Worm (Caenorhabditis elegans): Measurements from ENCODE around the gene srg-33.

- TF ChIP-seq pha-4 (tag; optimal IDR thresholded peaks at IDR 0.05) (no peak), nhr-12 (tag; optimal IDR thresholded peaks at IDR 0.05) (no peak), nhr-237 (tag; optimal IDR thresholded peaks at IDR 0.05) (no peak), lin-13 (tag; optimal IDR thresholded peaks at IDR 0.05) (no peak), lin-32 (GFP tag; optimal IDR thresholded peaks at IDR 0.05) (no peak), ceh-39 (tag; optimal IDR thresholded peaks at IDR 0.05) (no peak), cnd-1 (tag; optimal IDR thresholded peaks at IDR 0.05) (no peak), nhr-76 (tag; optimal IDR thresholded peaks at IDR 0.05) (no peak), snpc-4 (tag; optimal IDR thresholded peaks at IDR 0.05) (no peak), unc-62 (GFP tag; optimal IDR thresholded peaks at IDR 0.05) (no peak)
These were observed 14.1 kb downstream of the srg-33 start for ce11 chrV:8305940-8306339.
